Worm (Caenorhabditis elegans): Measurements from ENCODE around the gene K08H10.10.

- TF ChIP-seq him-1 (tag; optimal IDR thresholded peaks at IDR 0.05) (no peak), W03F9.2 (tag; optimal IDR thresholded peaks at IDR 0.05) (no peak)
Measured at ce11 chrV:9962916-9963315, 37.9 kb upstream of the K08H10.10 start.

All from whole organism, L4/young adult.